Fruit fly (Drosophila melanogaster): ENCODE data around the gene CG13640.

DNA sequence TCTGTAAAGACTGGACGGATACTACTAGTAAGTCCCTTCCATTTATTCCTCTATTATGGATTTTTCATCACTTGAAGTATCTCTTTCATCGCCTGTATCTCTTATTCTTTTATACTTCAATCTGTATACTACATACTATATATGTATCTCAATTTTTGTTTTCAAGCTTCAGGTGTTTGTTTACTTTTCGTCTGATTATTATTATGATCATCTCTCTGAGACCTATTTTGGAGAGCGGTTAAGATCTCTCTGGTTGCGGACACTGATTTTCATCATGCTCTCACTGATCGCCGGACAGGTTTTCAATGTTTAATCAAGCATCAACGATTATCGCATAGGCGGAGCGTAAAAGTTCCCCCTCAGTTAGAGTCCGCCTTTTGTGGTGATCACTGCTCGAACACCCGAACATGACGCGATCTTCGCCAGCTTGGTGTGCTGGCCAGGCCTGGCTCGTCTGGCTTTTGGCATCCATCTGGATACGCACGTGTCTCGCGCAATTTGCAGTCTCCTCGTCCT lies 667 bp upstream of the CG13640 start, which contains the start of gene CG7016:
- no peak for TF ChIP-seq Sin3A (optimal IDR thresholded peaks at IDR 0.05)
- no peak for TF ChIP-seq ttk (optimal IDR thresholded peaks at IDR 0.05)
- no peak for TF ChIP-seq insv (optimal IDR thresholded peaks at IDR 0.05)
- TF ChIP-seq h (optimal IDR thresholded peaks at IDR 0.05): no peak
- no peak for TF ChIP-seq Myc (optimal IDR thresholded peaks at IDR 0.05)
- no peak for TF ChIP-seq psq (optimal IDR thresholded peaks at IDR 0.05)

Measured in Kc167 (cell line).